Fruit fly (Drosophila melanogaster) whole organism, pupa: ENCODE results near the gene Syx18.

Source experiments
- CG10348 ChIP-seq: fragments of 200-800 bp; sonication (Bioruptor generic); IDR thresholded peaks from 2 replicates; pipeline ENCODE4 v1.3.6; 2022; ENCODE audit warnings: missing biosample characterization, missing genetic modification characterization
- CG13204 ChIP-seq: fragments of 200-800 bp; sonication (Bioruptor generic); optimal IDR thresholded peaks from 2 replicates; lab custom pipeline; 2018; ENCODE audit warnings: missing biosample characterization, mild to moderate bottlenecking, missing genetic modification characterization, moderate library complexity
- CG14655 ChIP-seq: fragments of 200-800 bp; sonication (Bioruptor generic); optimal IDR thresholded peaks from 3 replicates; lab custom pipeline; 2017; ENCODE audit warnings: mild to moderate bottlenecking, missing biosample characterization, missing genetic modification reagents, missing genetic modification characterization
- CG15710 ChIP-seq: fragments of 200-800 bp; sonication (Bioruptor generic); optimal IDR thresholded peaks from 2 replicates; lab custom pipeline; 2018; ENCODE audit warnings: missing biosample characterization, mild to moderate bottlenecking, missing genetic modification characterization, moderate library complexity
- CG34367 ChIP-seq: fragments of 200-800 bp; sonication (Bioruptor generic); optimal IDR thresholded peaks from 2 replicates; lab custom pipeline; 2018; ENCODE audit warnings: missing biosample characterization, mild to moderate bottlenecking, missing genetic modification characterization
- CG9948 ChIP-seq: fragments of 200-800 bp; sonication (Bioruptor generic); optimal IDR thresholded peaks from 2 replicates; lab custom pipeline; 2018; ENCODE audit warnings: missing biosample characterization, mild to moderate bottlenecking, missing genetic modification characterization, moderate library complexity
- D1 ChIP-seq: fragments of 200-800 bp; sonication (Bioruptor generic); optimal IDR thresholded peaks from 2 replicates; lab custom pipeline; 2018; ENCODE audit warnings: missing biosample characterization, mild to moderate bottlenecking, missing genetic modification characterization, moderate library complexity
- Pif1A ChIP-seq: fragments of 200-800 bp; sonication (Bioruptor generic); optimal IDR thresholded peaks from 3 replicates; lab custom pipeline; 2016; ENCODE audit warnings: missing biosample characterization, missing genetic modification characterization
- fd96Ca ChIP-seq: fragments of 200-800 bp; sonication (Bioruptor generic); IDR thresholded peaks from 3 replicates; pipeline ENCODE4 v1.3.6; 2022; ENCODE audit warnings: missing biosample characterization, missing genetic modification characterization
- gl ChIP-seq: fragments of 200-800 bp; sonication (Bioruptor generic); optimal IDR thresholded peaks from 2 replicates; lab custom pipeline; 2018; ENCODE audit warnings: missing biosample characterization, mild to moderate bottlenecking, missing genetic modification characterization
- rn ChIP-seq: fragments of 200-800 bp; sonication (Bioruptor generic); IDR thresholded peaks from 2 replicates; pipeline ENCODE4 v1.3.6; 2022; ENCODE audit warnings: missing biosample characterization, missing genetic modification characterization

DNA sequence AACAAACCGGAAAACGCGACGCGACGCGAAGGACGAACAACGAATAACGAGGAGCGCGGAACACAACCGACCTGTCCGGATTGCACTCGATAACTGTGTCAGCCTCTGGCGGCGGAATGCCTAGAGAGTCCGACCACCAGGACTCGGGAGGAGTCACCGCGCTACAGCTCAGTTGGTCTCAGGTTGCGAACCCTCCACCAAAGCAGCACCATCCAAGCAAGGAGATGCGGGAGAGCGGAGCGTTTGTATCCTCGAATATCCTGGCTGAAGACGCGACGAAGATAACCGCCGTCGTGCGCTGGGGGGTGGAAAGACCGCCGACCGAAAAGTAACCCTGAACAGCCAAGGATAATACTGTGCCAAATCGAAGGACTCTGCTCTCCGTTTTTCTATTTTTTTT is 48.0 kb downstream of the Syx18 start:
- TF ChIP-seq CG13204 (GFP tag; lab: Kevin White, UChicago): no peak
- TF ChIP-seq CG9948: no peak
- TF ChIP-seq rn (GFP tag; lab: Robert Waterston, UW): no peak
- no peak for TF ChIP-seq gl (tag; lab: Kevin White, UChicago)
- no peak for TF ChIP-seq CG14655 (GFP tag; lab: Kevin White, UChicago)
- no peak for TF ChIP-seq D1 (tag; lab: Kevin White, UChicago)
- TF ChIP-seq Pif1A (GFP tag; lab: Kevin White, UChicago): no peak
- TF ChIP-seq CG10348: no peak
- no peak for TF ChIP-seq CG34367 (tag; lab: Kevin White, UChicago)
- no peak for TF ChIP-seq CG15710
- no peak for TF ChIP-seq fd96Ca (GFP tag; lab: Robert Waterston, UW)
